Worm (Caenorhabditis elegans) whole organism, L3 larva: ENCODE results near the gene M04B2.2.

Source experiments
- ceh-9 ChIP-seq: sonication (generic microtip); optimal IDR thresholded peaks from 2 replicates; lab custom pipeline; 2018; ENCODE audit warnings: missing biosample characterization, missing genetic modification characterization
- elt-2 ChIP-seq: sonication (generic microtip); optimal IDR thresholded peaks from 2 replicates; lab custom pipeline; 2016; ENCODE audit warnings: missing genetic modification reagents, mild to moderate bottlenecking, missing genetic modification characterization, missing compliant biosample characterization
- elt-3 ChIP-seq, 3 experiments: fragments of 150-350 bp in 1 of 3; sonication (generic microtip) in 2 of 3; optimal IDR thresholded peaks; 2 replicates in 2 of 3; 4 replicates in 1 of 3; lab custom pipeline; 2014 to 2017; ENCODE audit warnings: missing biosample characterization in 3 of 3, missing genetic modification characterization in 3 of 3
- jun-1 ChIP-seq: fragments of 150-350 bp; optimal IDR thresholded peaks from 2 replicates; lab custom pipeline; 2014; ENCODE audit warnings: missing biosample characterization, missing genetic modification reagents, missing genetic modification characterization
- mdl-1 ChIP-seq: fragments of 150-350 bp; optimal IDR thresholded peaks from 2 replicates; lab custom pipeline; 2014; ENCODE audit warnings: missing biosample characterization, missing genetic modification characterization
- nhr-25 ChIP-seq: sonication (generic microtip); optimal IDR thresholded peaks from 2 replicates; lab custom pipeline; 2017; ENCODE audit warnings: missing biosample characterization, missing genetic modification characterization
- nhr-76 ChIP-seq: fragments of 150-350 bp; sonication (generic microtip); optimal IDR thresholded peaks from 5 replicates; lab custom pipeline; 2014; ENCODE audit warnings: missing biosample characterization, missing genetic modification characterization
- pqm-1 ChIP-seq: fragments of 150-350 bp; optimal IDR thresholded peaks from 2 replicates; lab custom pipeline; 2017; ENCODE audit warnings: missing biosample characterization, missing genetic modification characterization, inconsistent platforms
- unc-39 ChIP-seq: sonication (generic microtip); optimal IDR thresholded peaks from 4 replicates; lab custom pipeline; 2017; ENCODE audit warnings: missing biosample characterization, missing genetic modification characterization
- zag-1 ChIP-seq: fragments of 150-350 bp; optimal IDR thresholded peaks from 2 replicates; lab custom pipeline; 2014; ENCODE audit warnings: missing biosample characterization, missing genetic modification characterization
- ztf-11 ChIP-seq: fragments of 150-350 bp; optimal IDR thresholded peaks from 2 replicates; lab custom pipeline; 2014; ENCODE audit warnings: missing biosample characterization, missing genetic modification characterization
- ztf-4 ChIP-seq: fragments of 150-350 bp; optimal IDR thresholded peaks from 2 replicates; lab custom pipeline; 2014; ENCODE audit warnings: missing biosample characterization, missing genetic modification characterization

- TF ChIP-seq unc-39 (tag; lab: Kevin White, UChicago): no peak
- TF ChIP-seq pqm-1: no peak
- no peak for TF ChIP-seq nhr-25 (tag; lab: Kevin White, UChicago)
- no peak for TF ChIP-seq jun-1 (tag; lab: Kevin White, UChicago)
- TF ChIP-seq nhr-76 (tag; lab: Kevin White, UChicago): no peak
- TF ChIP-seq ceh-9 (tag; lab: Kevin White, UChicago): no peak
- no peak for TF ChIP-seq mdl-1 (tag; lab: Kevin White, UChicago)
- no peak for TF ChIP-seq zag-1 (tag; lab: Kevin White, UChicago)
- TF ChIP-seq ztf-4 (tag; lab: Kevin White, UChicago): no peak
- TF ChIP-seq elt-3 (tag; optimal IDR thresholded peaks at IDR 0.05; lab: Kevin White, UChicago): no peak
- no peak for TF ChIP-seq ztf-11 (tag; lab: Kevin White, UChicago)
- TF ChIP-seq elt-2 (tag; lab: Kevin White, UChicago): no peak
Measured at ce11 chrIV:11503654-11504053, 24.2 kb upstream of the M04B2.2 start.
